Worm (Caenorhabditis elegans): ENCODE data around the gene Y60C6A.2.

The Y60C6A.2 gene

DNA sequence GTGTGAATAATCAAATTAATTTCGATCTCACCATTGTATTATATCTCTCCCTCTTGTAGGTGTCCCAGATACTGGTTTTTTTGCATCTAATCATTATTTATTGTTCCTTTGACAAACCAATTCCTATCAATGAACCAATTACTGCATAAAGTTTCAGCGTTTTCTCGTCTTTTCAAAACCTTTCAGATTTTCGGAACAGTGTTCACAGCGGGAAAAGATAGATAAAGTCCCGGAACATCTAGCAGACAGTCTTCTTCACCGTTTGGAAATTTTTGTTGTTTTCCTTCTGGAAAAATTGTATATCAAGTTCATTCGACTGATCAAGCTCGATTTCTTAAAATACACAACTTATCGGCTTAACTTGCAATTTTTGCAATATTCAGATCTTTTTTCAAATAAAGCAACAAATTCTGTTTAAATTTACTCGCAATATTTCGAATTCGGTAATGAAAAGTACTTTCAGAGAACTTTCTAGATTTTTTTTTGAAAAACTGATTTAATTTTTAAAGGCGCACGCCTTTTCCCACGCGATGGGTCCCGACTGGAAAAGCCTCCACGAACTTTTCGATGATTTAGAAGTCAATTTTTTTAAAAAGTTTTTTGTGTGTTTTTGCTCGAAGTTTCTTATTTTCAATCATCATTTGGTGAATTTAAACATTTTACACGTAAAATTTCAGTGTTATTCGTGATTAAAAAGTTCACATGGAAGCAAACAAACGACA is 29.8 kb downstream of the Y60C6A.2 start, which contains the start of gene pgl-3:
pgl-3 (plus strand) TSS at position 672 of the 722 bp plus-strand sequence.
- TF ChIP-seq ztf-23 (GFP tag; IDR thresholded peaks at IDR 0.05) (no peak), ref-1 (GFP tag; conservative IDR thresholded peaks at IDR 0.05) (no peak), klf-2 (GFP tag; conservative IDR thresholded peaks at IDR 0.05) (no peak), cog-1 (tag; optimal IDR thresholded peaks at IDR 0.05) (no peak), tab-1 (GFP tag; IDR thresholded peaks at IDR 0.05) (no peak), flt-1 (GFP tag; IDR thresholded peaks at IDR 0.05) (no peak), T22C8.4 (GFP tag; IDR thresholded peaks at IDR 0.05) (no peak), ztf-29 (GFP tag; IDR thresholded peaks at IDR 0.05) (no peak), med-1 (GFP tag; optimal IDR thresholded peaks at IDR 0.05; ENCODE audit: insufficient read depth) (no peak)

DNA sequence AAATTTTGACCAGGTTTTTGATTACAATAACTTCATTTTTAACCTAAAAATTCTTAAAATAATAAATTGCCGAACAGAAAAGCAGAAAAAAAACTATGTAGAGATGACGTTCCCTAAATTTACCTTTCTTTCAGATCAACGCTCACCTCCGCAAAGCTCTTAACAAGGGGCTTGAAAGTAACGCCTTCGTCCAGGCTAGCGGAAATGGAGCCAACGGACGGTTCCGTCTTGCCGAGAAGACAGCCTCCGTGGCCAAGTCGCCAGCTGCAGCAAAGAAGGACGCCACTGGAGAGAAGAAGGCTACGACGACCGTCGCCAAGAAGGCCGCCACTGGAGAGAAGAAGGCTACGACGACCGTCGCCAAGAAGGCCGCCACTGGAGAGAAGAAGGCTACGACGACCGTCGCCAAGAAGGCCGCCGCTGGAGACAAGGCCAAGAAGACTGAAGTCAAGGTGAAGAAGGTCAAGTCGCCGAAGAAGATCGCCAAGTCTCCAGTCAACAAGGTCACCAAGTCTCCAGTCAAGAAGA is 30.5 kb downstream of the Y60C6A.2 start:
- TF ChIP-seq klf-2 (GFP tag; conservative IDR thresholded peaks at IDR 0.05) (no peak), tab-1 (GFP tag; IDR thresholded peaks at IDR 0.05) (no peak), cog-1 (tag; optimal IDR thresholded peaks at IDR 0.05) (no peak), flt-1 (GFP tag; IDR thresholded peaks at IDR 0.05) (no peak), med-1 (GFP tag; optimal IDR thresholded peaks at IDR 0.05; ENCODE audit: insufficient read depth) (no peak), ztf-23 (GFP tag; IDR thresholded peaks at IDR 0.05) (no peak), ztf-29 (GFP tag; IDR thresholded peaks at IDR 0.05) (no peak), ref-1 (GFP tag; conservative IDR thresholded peaks at IDR 0.05) (no peak), T22C8.4 (GFP tag; IDR thresholded peaks at IDR 0.05) (no peak)

DNA sequence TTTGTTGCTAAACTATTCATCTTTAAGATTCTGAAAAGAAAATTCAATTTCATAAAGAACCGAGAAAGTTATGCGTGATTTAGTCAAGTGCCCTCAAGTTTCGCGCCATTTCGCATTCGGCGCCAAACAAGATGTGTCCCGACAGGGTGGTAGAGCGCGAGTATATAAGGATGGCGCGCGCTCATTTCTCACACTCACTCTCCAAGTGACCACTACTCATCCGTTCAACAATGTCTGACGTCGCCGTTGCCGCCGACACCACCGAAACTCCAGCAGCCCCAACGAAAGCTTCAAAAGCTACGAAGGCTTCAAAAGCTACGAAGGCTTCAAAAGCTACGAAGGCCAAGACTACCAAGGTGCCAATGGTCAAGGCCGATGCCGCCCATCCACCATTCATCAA is 31.1 kb downstream of the Y60C6A.2 start, which contains the start of gene hil-4:
hil-4 (plus strand) TSS at position 191 of the 400 bp plus-strand sequence.
- TF ChIP-seq T22C8.4 (GFP tag; IDR thresholded peaks at IDR 0.05) (no peak), ref-1 (GFP tag; conservative IDR thresholded peaks at IDR 0.05) (no peak), tab-1 (GFP tag; IDR thresholded peaks at IDR 0.05) (no peak), med-1 (GFP tag; optimal IDR thresholded peaks at IDR 0.05; ENCODE audit: insufficient read depth) (no peak), ztf-29 (GFP tag; IDR thresholded peaks at IDR 0.05) (no peak), ztf-23 (GFP tag; IDR thresholded peaks at IDR 0.05) (no peak), flt-1 (GFP tag; IDR thresholded peaks at IDR 0.05) (no peak), klf-2 (GFP tag; conservative IDR thresholded peaks at IDR 0.05) (no peak), cog-1 (tag; optimal IDR thresholded peaks at IDR 0.05) (no peak)

DNA sequence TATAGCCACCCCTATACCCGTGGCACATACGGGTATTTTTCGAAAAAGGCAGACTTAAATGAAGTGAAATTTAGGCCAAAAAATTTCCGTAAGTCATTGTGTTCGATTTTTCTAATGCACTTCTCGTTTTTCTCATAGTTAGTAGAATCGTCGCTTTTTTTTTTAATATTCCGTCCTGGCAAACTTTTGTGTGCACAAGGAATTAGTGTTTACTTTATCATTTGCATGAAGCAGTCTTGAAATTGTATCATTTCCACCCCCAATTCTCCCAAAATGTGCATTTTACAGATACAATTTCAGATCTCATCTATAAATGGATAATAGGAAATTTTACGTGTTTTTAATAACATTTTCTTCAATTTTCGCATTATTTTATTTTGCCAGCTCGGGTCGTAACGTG is 34.9 kb downstream of the Y60C6A.2 start, which contains the start of gene C18G1.6:
C18G1.6 (plus strand) TSS at position 301 of the 400 bp plus-strand sequence.
- TF ChIP-seq tab-1 (GFP tag; IDR thresholded peaks at IDR 0.05) = no peak
- TF ChIP-seq ztf-29 (GFP tag; IDR thresholded peaks at IDR 0.05) = no peak
- TF ChIP-seq klf-2 (GFP tag; conservative IDR thresholded peaks at IDR 0.05) = no peak
- no peak for TF ChIP-seq med-1 (GFP tag; optimal IDR thresholded peaks at IDR 0.05; ENCODE audit: insufficient read depth)
- no peak for TF ChIP-seq ref-1 (GFP tag; conservative IDR thresholded peaks at IDR 0.05)
- no peak for TF ChIP-seq ztf-23 (GFP tag; IDR thresholded peaks at IDR 0.05)

DNA sequence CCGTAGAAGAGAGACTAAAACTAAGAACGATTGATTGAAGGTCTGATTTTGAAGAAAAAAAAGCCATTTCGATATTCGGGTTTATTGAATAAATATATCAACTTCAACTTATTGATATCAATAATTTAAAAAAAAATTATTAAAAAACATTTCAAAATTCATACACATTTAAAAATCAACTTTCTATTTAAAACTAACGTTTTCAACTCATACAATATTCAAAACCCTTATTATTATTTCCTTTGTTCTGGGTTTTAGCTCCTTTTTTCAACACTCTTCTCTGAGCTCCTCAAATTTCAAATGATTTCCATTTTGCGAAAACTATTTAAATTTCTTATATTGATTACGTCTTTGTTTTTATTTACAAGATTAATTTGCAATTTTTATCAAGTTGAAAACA is 40.0 kb downstream of the Y60C6A.2 start, which contains the start of gene C18G1.7:
C18G1.7 (plus strand) TSS at position 301 of the 400 bp plus-strand sequence.
- no peak for TF ChIP-seq T22C8.4 (GFP tag; IDR thresholded peaks at IDR 0.05)
- TF ChIP-seq tab-1 (GFP tag; IDR thresholded peaks at IDR 0.05) = no peak
- no peak for TF ChIP-seq ref-1 (GFP tag; conservative IDR thresholded peaks at IDR 0.05)
- TF ChIP-seq klf-2 (GFP tag; conservative IDR thresholded peaks at IDR 0.05) = no peak
- TF ChIP-seq ztf-29 (GFP tag; IDR thresholded peaks at IDR 0.05) = no peak
- TF ChIP-seq ztf-23 (GFP tag; IDR thresholded peaks at IDR 0.05) = no peak

DNA sequence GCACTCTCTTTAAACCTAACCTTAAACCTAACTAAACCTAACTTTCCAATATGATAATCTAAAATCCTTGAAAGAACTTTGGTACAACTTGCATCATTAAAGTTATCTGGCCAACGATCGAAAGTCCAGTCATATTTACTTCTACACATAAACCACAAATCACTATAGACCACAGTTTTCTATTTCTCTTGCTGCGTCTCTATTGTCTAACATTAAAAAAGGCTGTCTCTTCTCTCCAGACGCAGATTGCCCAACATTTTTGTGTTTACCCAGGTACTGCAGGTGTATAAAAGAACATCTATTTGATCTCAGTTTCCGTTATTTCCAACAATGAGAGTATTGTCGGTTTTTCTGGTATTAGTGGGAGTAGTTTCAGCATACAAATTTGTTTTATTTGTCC is 43.0 kb downstream of the Y60C6A.2 start, which contains the start of gene ugt-61:
ugt-61 (plus strand) TSS at position 233 of the 400 bp plus-strand sequence.
- no peak for TF ChIP-seq ztf-29 (GFP tag; IDR thresholded peaks at IDR 0.05)
- no peak for TF ChIP-seq cog-1 (tag; optimal IDR thresholded peaks at IDR 0.05)
- no peak for TF ChIP-seq ztf-23 (GFP tag; IDR thresholded peaks at IDR 0.05)
- no peak for TF ChIP-seq ref-1 (GFP tag; conservative IDR thresholded peaks at IDR 0.05)
- TF ChIP-seq med-1 (GFP tag; optimal IDR thresholded peaks at IDR 0.05; ENCODE audit: insufficient read depth) = no peak
- no peak for TF ChIP-seq flt-1 (GFP tag; IDR thresholded peaks at IDR 0.05)
- TF ChIP-seq tab-1 (GFP tag; IDR thresholded peaks at IDR 0.05) = no peak
- no peak for TF ChIP-seq klf-2 (GFP tag; conservative IDR thresholded peaks at IDR 0.05)
- no peak for TF ChIP-seq T22C8.4 (GFP tag; IDR thresholded peaks at IDR 0.05)

DNA sequence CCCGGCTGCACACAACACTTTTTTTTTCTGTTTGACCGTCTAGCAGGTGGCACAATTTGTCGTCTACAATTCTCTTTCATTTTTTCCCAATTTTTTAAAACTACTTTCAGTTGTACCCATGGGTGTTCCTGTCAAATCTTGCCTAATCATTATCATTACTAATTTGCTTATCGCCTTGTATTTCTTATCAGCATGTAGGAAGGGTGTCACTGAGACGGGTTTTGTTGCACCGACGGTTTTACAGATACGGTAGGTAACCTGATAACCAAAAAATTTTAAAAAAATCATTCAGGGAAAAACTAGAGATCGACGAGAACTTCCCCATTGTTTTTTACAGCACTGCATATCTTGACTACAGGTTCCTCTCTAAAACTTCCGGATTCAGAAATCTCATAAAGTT is 47.5 kb downstream of the Y60C6A.2 start, which contains the start of gene F39G3.2:
F39G3.2 (plus strand) TSS at position 105 of the 400 bp plus-strand sequence.
- TF ChIP-seq tab-1 (GFP tag; IDR thresholded peaks at IDR 0.05) (no peak), ref-1 (GFP tag; conservative IDR thresholded peaks at IDR 0.05) (no peak), med-1 (GFP tag; optimal IDR thresholded peaks at IDR 0.05; ENCODE audit: insufficient read depth) (no peak), klf-2 (GFP tag; conservative IDR thresholded peaks at IDR 0.05) (no peak), ztf-29 (GFP tag; IDR thresholded peaks at IDR 0.05) (no peak), cog-1 (tag; optimal IDR thresholded peaks at IDR 0.05) (no peak), ztf-23 (GFP tag; IDR thresholded peaks at IDR 0.05) (no peak), flt-1 (GFP tag; IDR thresholded peaks at IDR 0.05) (no peak), T22C8.4 (GFP tag; IDR thresholded peaks at IDR 0.05) (no peak)

Measured in whole organism, midembryonic.